Worm (Caenorhabditis elegans): ENCODE data around the gene F55G1.1.

Gene F55G1.1

ce11 chrIV:7486201-7486947, 5.2 kb upstream of the F55G1.1 start, which contains the start of the genes his-61 and his-62 (continued):
- TF ChIP-seq hrde-1 (tag; optimal IDR thresholded peaks at IDR 0.05; ENCODE audit: borderline replicate concordance) (peak; percentile 20), ztf-18 (tag; optimal IDR thresholded peaks at IDR 0.05) (peak; percentile 29), dox-1 (GFP tag; IDR thresholded peaks at IDR 0.05) (peak; percentile 82), lin-26 (GFP tag; IDR thresholded peaks at IDR 0.05) (peak; percentile 92), ZK185.1 (tag; optimal IDR thresholded peaks at IDR 0.05; ENCODE audit: poor library complexity, severe bottlenecking) (peak; percentile 39), D2030.7 (GFP tag; IDR thresholded peaks at IDR 0.05) (peak; percentile 68), aptf-2 (GFP tag; conservative IDR thresholded peaks at IDR 0.05) (peak; percentile 87), lsy-27 (tag; optimal IDR thresholded peaks at IDR 0.05; ENCODE audit: borderline replicate concordance, insufficient read depth) (no peak), ceh-91 (GFP tag; IDR thresholded peaks at IDR 0.05) (peak; percentile 22), nhr-90 (tag; optimal IDR thresholded peaks at IDR 0.05) (peak; percentile 42)

- TF ChIP-seq pbrm-1 (GFP tag; IDR thresholded peaks at IDR 0.05) (peak; percentile 69; the same call in 1 of the 2 replicates), nfyb-1 (GFP tag; IDR thresholded peaks at IDR 0.05) (no peak), rec-8 (tag; optimal IDR thresholded peaks at IDR 0.05) (peak in 1 of 2 experiments; percentile 77), mes-4 (tag; optimal IDR thresholded peaks at IDR 0.05) (peak; percentile 48), efl-1 (GFP tag; optimal IDR thresholded peaks at IDR 0.05) (no peak), T26A5.8 (tag; optimal IDR thresholded peaks at IDR 0.05) (no peak), attf-6 (GFP tag; IDR thresholded peaks at IDR 0.05) (peak; percentile 81), cebp-1 (GFP tag; IDR thresholded peaks at IDR 0.05) (no peak), cebp-1 (tag; optimal IDR thresholded peaks at IDR 0.05) (peak; percentile 55), nhr-179 (tag; optimal IDR thresholded peaks at IDR 0.05) (no peak), F39B2.1 (GFP tag; IDR thresholded peaks at IDR 0.05) (peak; percentile 99), ccch-3 (GFP tag; optimal IDR thresholded peaks at IDR 0.05) (no peak), ama-1 (optimal IDR thresholded peaks at IDR 0.05) (no peak), ama-1 (GFP tag; optimal IDR thresholded peaks at IDR 0.05) (peak in 1 of 2 experiments; percentile 83), die-1 (tag; optimal IDR thresholded peaks at IDR 0.05) (peak; percentile 43), attf-3 (GFP tag; conservative IDR thresholded peaks at IDR 0.05) (0 out of 2 replicates have a peak, but pooled peaks have one; percentile 7), hsf-1 (GFP tag; IDR thresholded peaks at IDR 0.05) (peak; percentile 13), aptf-2 (GFP tag; conservative IDR thresholded peaks at IDR 0.05) (0 out of 2 replicates have a peak, but pooled peaks have one; percentile 12), hrde-1 (tag; optimal IDR thresholded peaks at IDR 0.05; ENCODE audit: borderline replicate concordance) (peak; percentile 97), F57C9.4 (tag; optimal IDR thresholded peaks at IDR 0.05) (no peak), D2030.7 (GFP tag; IDR thresholded peaks at IDR 0.05) (peak; percentile 39; the same call in 1 of the 2 replicates), egrh-3 (GFP tag; IDR thresholded peaks at IDR 0.05) (peak; percentile 51), egl-44 (GFP tag; IDR thresholded peaks at IDR 0.05) (peak; percentile 88), C17E4.6 (GFP tag; IDR thresholded peaks at IDR 0.05) (0 out of 2 replicates have a peak, but pooled peaks have one; percentile 18), F52B5.7 (tag; optimal IDR thresholded peaks at IDR 0.05) (peak; percentile 12), him-1 (tag; optimal IDR thresholded peaks at IDR 0.05) (no peak), B0336.3 (GFP tag; IDR thresholded peaks at IDR 0.05) (peak; percentile 77), hmg-1.2 (GFP tag; IDR thresholded peaks at IDR 0.05) (peak; percentile 41; the same call in 1 of the 2 replicates), ceh-91 (GFP tag; IDR thresholded peaks at IDR 0.05) (no peak; the same call in 1 of the 2 replicates), madf-3 (GFP tag; IDR thresholded peaks at IDR 0.05) (peak; percentile 62; the same call in 1 of the 2 replicates), F55B11.4 (tag; optimal IDR thresholded peaks at IDR 0.05; ENCODE audit: borderline replicate concordance, insufficient read depth) (no peak), lin-40 (tag; optimal IDR thresholded peaks at IDR 0.05) (no peak), hmg-20 (GFP tag; IDR thresholded peaks at IDR 0.05) (no peak), F49E8.2 (tag; optimal IDR thresholded peaks at IDR 0.05; ENCODE audit: insufficient read depth) (peak; percentile 91), ceh-27 (GFP tag; optimal IDR thresholded peaks at IDR 0.05) (peak; percentile 13), ekl-4 (GFP tag; IDR thresholded peaks at IDR 0.05) (peak; percentile 64; the same call in 1 of the 2 replicates)
Measured at ce11 chrIV:7487554-7488456, 3.8 kb upstream of the F55G1.1 start, which contains the start of the genes his-60 and his-59. Gene his-60, minus strand, starts transcription at chrIV:7487992. Gene his-59, plus strand, starts transcription at chrIV:7488249.

All from whole organism, young adult.